Fruit fly (Drosophila melanogaster): ENCODE data around the gene Gclm.
A peak's percentile ranks its signal among the peaks of the same experiment; 100 is the strongest.

DNA sequence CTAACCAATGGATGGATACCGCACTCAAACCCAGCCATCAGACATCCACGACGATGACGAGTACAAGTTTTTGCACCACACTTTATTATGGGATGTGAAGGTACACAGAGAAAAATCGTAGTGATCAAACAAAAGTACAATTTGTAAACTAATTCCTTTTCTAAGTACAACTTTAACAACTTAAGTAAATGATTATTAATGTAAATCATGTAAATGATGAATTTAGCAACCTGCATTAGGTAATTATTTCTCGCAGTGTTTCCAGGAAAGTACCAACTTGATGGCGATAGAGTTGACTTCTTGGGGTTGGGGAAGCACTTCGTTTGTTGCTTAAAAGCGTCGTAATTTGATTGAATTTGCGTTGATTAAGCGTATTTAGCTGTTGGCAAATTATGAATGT, 23.2 kb downstream of the Gclm start:
- no peak for TF ChIP-seq rgr (GFP tag; optimal IDR thresholded peaks at IDR 0.05)
- no peak for TF ChIP-seq OdsH (GFP tag; optimal IDR thresholded peaks at IDR 0.05)
- no peak for TF ChIP-seq CG9705 (GFP tag; optimal IDR thresholded peaks at IDR 0.05)
- TF ChIP-seq dl (GFP tag; optimal IDR thresholded peaks at IDR 0.05; ENCODE audit: insufficient read depth in 1 of 2, partially characterized antibody in 2 of 2), result no peak
- TF ChIP-seq foxo (GFP tag; optimal IDR thresholded peaks at IDR 0.05), result no peak
- no peak for TF ChIP-seq lola (GFP tag; optimal IDR thresholded peaks at IDR 0.05)
- peak; percentile 22 for TF ChIP-seq tai (GFP tag; optimal IDR thresholded peaks at IDR 0.05)
- TF ChIP-seq pan (optimal IDR thresholded peaks at IDR 0.05), result no peak
